Worm (Caenorhabditis elegans) whole organism, midembryonic: ENCODE measurements around the gene sre-19.

Experiments used
- cog-1 ChIP-seq: sonication (generic microtip); optimal IDR thresholded peaks from 2 replicates; lab custom pipeline; 2016; ENCODE audit warnings: missing genetic modification characterization, missing compliant biosample characterization
- flt-1 ChIP-seq: fragments of 200-800 bp; sonication (Bioruptor generic); IDR thresholded peaks from 2 replicates; pipeline ENCODE4 v1.3.6; 2022; ENCODE audit warnings: missing genetic modification characterization, missing compliant biosample characterization
- klf-2 ChIP-seq: fragments of 200-800 bp; sonication (Bioruptor generic); conservative IDR thresholded peaks from 2 replicates; pipeline ENCODE4 v1.3.6; 2022; ENCODE audit warnings: missing genetic modification reagents, missing genetic modification characterization, missing compliant biosample characterization
- med-1 ChIP-seq: sonication (generic microtip); optimal IDR thresholded peaks from 2 replicates; lab custom pipeline; 2017; ENCODE audit warnings: missing genetic modification characterization, mild to moderate bottlenecking, missing compliant biosample characterization, antibody characterized with exemption, missing genetic modification reagents; ENCODE audit not compliant: insufficient read depth
- tab-1 ChIP-seq: fragments of 200-800 bp; sonication (Bioruptor generic); IDR thresholded peaks from 2 replicates; pipeline ENCODE4 v1.3.6; 2022; ENCODE audit warnings: missing genetic modification characterization, missing compliant biosample characterization

DNA sequence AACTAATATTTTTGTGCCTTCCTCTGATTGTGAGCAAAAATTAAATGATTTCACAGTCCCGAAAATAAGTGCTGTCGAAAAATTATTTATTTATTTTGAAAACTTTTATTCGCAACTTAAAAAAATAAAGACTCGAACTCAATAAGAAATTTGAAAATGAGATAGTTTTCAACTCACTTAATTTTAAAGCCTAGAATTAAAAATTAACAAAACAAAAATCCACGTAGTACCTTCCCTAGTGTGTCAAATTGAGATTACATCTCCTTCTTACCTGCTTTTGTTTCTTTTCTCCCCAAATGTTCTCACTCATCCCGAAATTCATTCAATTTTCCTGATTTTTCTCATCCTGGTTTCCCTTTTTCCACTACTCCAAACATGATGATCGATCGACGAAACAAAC lies 19.4 kb downstream of the sre-19 start, which contains the start of gene F35G2.5:
- TF ChIP-seq flt-1 (GFP tag; lab: Robert Waterston, UW) = no peak
- no peak for TF ChIP-seq med-1 (GFP tag; lab: Kevin White, UChicago)
- TF ChIP-seq tab-1 = no peak
- no peak for TF ChIP-seq cog-1 (tag; lab: Kevin White, UChicago)
- no peak for TF ChIP-seq klf-2 (GFP tag; lab: Robert Waterston, UW)
